Worm (Caenorhabditis elegans) whole organism, L1 larva: Measurements from ENCODE around the gene M04G7.2.

Experiments used
- C04F5.9 ChIP-seq: sonication (generic microtip); optimal IDR thresholded peaks from 2 replicates; lab custom pipeline; 2016; ENCODE audit warnings: missing genetic modification characterization, missing compliant biosample characterization
- C16A3.4 ChIP-seq: fragments of 150-350 bp; optimal IDR thresholded peaks from 2 replicates; lab custom pipeline; 2014; ENCODE audit warnings: missing biosample characterization, missing genetic modification characterization
- C34B4.2 ChIP-seq: sonication (generic microtip); optimal IDR thresholded peaks from 2 replicates; lab custom pipeline; 2017; ENCODE audit warnings: mild to moderate bottlenecking, missing genetic modification characterization, missing compliant biosample characterization
- alr-1 ChIP-seq: fragments of 200-800 bp; sonication (Bioruptor generic); optimal IDR thresholded peaks from 2 replicates; lab custom pipeline; 2018; ENCODE audit warnings: borderline replicate concordance, mild to moderate bottlenecking, missing genetic modification characterization, missing compliant biosample characterization
- aly-2 ChIP-seq: fragments of 150-350 bp; optimal IDR thresholded peaks from 2 replicates; lab custom pipeline; 2014; ENCODE audit warnings: missing biosample characterization, missing genetic modification characterization
- ceh-63 ChIP-seq: fragments of 200-800 bp; sonication (Bioruptor generic); optimal IDR thresholded peaks from 2 replicates; lab custom pipeline; 2018; ENCODE audit warnings: mild to moderate bottlenecking, missing genetic modification characterization, missing compliant biosample characterization
- ceh-8 ChIP-seq: fragments of 200-800 bp; sonication (Bioruptor generic); optimal IDR thresholded peaks from 2 replicates; lab custom pipeline; 2018; ENCODE audit warnings: mild to moderate bottlenecking, missing genetic modification characterization, moderate library complexity, missing compliant biosample characterization
- ceh-82 ChIP-seq, 3 experiments: fragments of 150-350 bp in 1 of 3; sonication (generic microtip) in 2 of 3; optimal IDR thresholded peaks; 2 replicates each; lab custom pipeline; 2014 to 2017; ENCODE audit warnings: missing biosample characterization in 3 of 3, missing genetic modification characterization in 3 of 3
- ces-1 ChIP-seq: fragments of 150-350 bp; optimal IDR thresholded peaks from 2 replicates; lab custom pipeline; 2014; ENCODE audit warnings: missing biosample characterization, missing genetic modification reagents, missing genetic modification characterization
- dsc-1 ChIP-seq: sonication (generic microtip); optimal IDR thresholded peaks from 2 replicates; lab custom pipeline; 2016; ENCODE audit warnings: mild to moderate bottlenecking, missing genetic modification characterization, missing compliant biosample characterization
- efl-1 ChIP-seq, 4 experiments: fragments of 150-350 bp; optimal IDR thresholded peaks in 3 of 4; peaks in 1 of 4; 1 replicate in 1 of 4; 2 replicates in 3 of 4; lab custom pipeline; 2014; ENCODE audit warnings: missing biosample characterization in 2 of 4, missing genetic modification characterization in 2 of 4, missing genetic modification reagents in 2 of 4
- efl-3 ChIP-seq: fragments of 200-800 bp; sonication (Bioruptor generic); optimal IDR thresholded peaks from 2 replicates; lab custom pipeline; 2018; ENCODE audit warnings: mild to moderate bottlenecking, missing genetic modification characterization, missing compliant biosample characterization
- elt-2 ChIP-seq: sonication (generic microtip); optimal IDR thresholded peaks from 2 replicates; lab custom pipeline; 2016; ENCODE audit warnings: missing genetic modification characterization, mild to moderate bottlenecking, inconsistent platforms, missing compliant biosample characterization, missing genetic modification reagents
- fkh-8 ChIP-seq: sonication (generic microtip); optimal IDR thresholded peaks from 2 replicates; lab custom pipeline; 2016; ENCODE audit warnings: mild to moderate bottlenecking, missing genetic modification characterization, missing compliant biosample characterization
- fos-1 ChIP-seq: fragments of 150-350 bp; optimal IDR thresholded peaks from 2 replicates; lab custom pipeline; 2014; ENCODE audit warnings: missing biosample characterization, missing genetic modification characterization
- hpl-2 ChIP-seq: fragments of 150-350 bp; optimal IDR thresholded peaks from 2 replicates; lab custom pipeline; 2014; ENCODE audit warnings: missing biosample characterization, missing genetic modification reagents, missing genetic modification characterization
- irx-1 ChIP-seq: sonication (generic microtip); optimal IDR thresholded peaks from 2 replicates; lab custom pipeline; 2016; ENCODE audit warnings: missing genetic modification characterization, missing compliant biosample characterization
- isw-1 ChIP-seq: fragments of 200-800 bp; sonication (Bioruptor generic); IDR thresholded peaks from 2 replicates; pipeline ENCODE4 v1.3.6; 2022; ENCODE audit warnings: missing genetic modification characterization, missing compliant biosample characterization
- lin-13 ChIP-seq: fragments of 150-350 bp; optimal IDR thresholded peaks from 2 replicates; lab custom pipeline; 2014; ENCODE audit warnings: missing biosample characterization, missing genetic modification reagents, missing genetic modification characterization
- lin-14 ChIP-seq: fragments of 200-800 bp; sonication (Bioruptor generic); optimal IDR thresholded peaks from 2 replicates; lab custom pipeline; 2018; ENCODE audit warnings: mild to moderate bottlenecking, missing genetic modification characterization, moderate library complexity, missing compliant biosample characterization
- lin-39 ChIP-seq: fragments of 150-350 bp; optimal IDR thresholded peaks from 2 replicates; lab custom pipeline; 2014; ENCODE audit warnings: missing biosample characterization, missing genetic modification reagents, missing genetic modification characterization
- lsy-2 ChIP-seq, 2 experiments: fragments of 150-350 bp; optimal IDR thresholded peaks; 2 replicates each; lab custom pipeline; 2014; ENCODE audit warnings: missing biosample characterization in 2 of 2, missing genetic modification characterization in 2 of 2
- mdl-1 ChIP-seq, 2 experiments: fragments of 150-350 bp; optimal IDR thresholded peaks; 2 replicates each; lab custom pipeline; 2014 to 2017; ENCODE audit warnings: missing biosample characterization in 2 of 2, missing genetic modification characterization in 2 of 2, inconsistent platforms in 1 of 2
- mef-2 ChIP-seq: fragments of 150-350 bp; optimal IDR thresholded peaks from 2 replicates; lab custom pipeline; 2014; ENCODE audit warnings: missing biosample characterization, missing genetic modification characterization
- mep-1 ChIP-seq: fragments of 150-350 bp; optimal IDR thresholded peaks from 2 replicates; lab custom pipeline; 2014; ENCODE audit warnings: missing biosample characterization, missing genetic modification characterization
- nhr-20 ChIP-seq: sonication (generic microtip); optimal IDR thresholded peaks from 2 replicates; lab custom pipeline; 2016; ENCODE audit warnings: mild to moderate bottlenecking, missing genetic modification characterization, missing compliant biosample characterization
- nhr-237 ChIP-seq: fragments of 150-350 bp; optimal IDR thresholded peaks from 2 replicates; lab custom pipeline; 2014; ENCODE audit warnings: missing biosample characterization, missing genetic modification characterization
- nhr-47 ChIP-seq: sonication (generic microtip); optimal IDR thresholded peaks from 2 replicates; lab custom pipeline; 2016; ENCODE audit warnings: mild to moderate bottlenecking, missing genetic modification characterization, moderate library complexity, missing compliant biosample characterization
- nhr-84 ChIP-seq: sonication (generic microtip); optimal IDR thresholded peaks from 2 replicates; lab custom pipeline; 2017; ENCODE audit warnings: missing biosample characterization, missing genetic modification characterization
- nhr-85 ChIP-seq: sonication (generic microtip); peaks from one replicate; lab custom pipeline; 2016; ENCODE audit warnings: missing genetic modification characterization, inconsistent platforms, missing compliant biosample characterization
- nhr-90 ChIP-seq: sonication (generic microtip); optimal IDR thresholded peaks from 2 replicates; lab custom pipeline; 2016; ENCODE audit warnings: mild to moderate bottlenecking, missing genetic modification characterization, missing compliant biosample characterization; ENCODE audit not compliant: poor library complexity
- rnt-1 ChIP-seq: sonication (generic microtip); optimal IDR thresholded peaks from 2 replicates; lab custom pipeline; 2016; ENCODE audit warnings: mild to moderate bottlenecking, missing genetic modification characterization, moderate library complexity, missing compliant biosample characterization
- snpc-4 ChIP-seq: fragments of 150-350 bp; optimal IDR thresholded peaks from 2 replicates; lab custom pipeline; 2014; ENCODE audit warnings: missing biosample characterization, missing genetic modification characterization
- snu-23 ChIP-seq: sonication (generic microtip); optimal IDR thresholded peaks from 2 replicates; lab custom pipeline; 2016; ENCODE audit warnings: missing genetic modification characterization, missing compliant biosample characterization
- sox-4 ChIP-seq: sonication (generic microtip); optimal IDR thresholded peaks from 2 replicates; lab custom pipeline; 2016; ENCODE audit warnings: missing genetic modification characterization, missing compliant biosample characterization
- tbx-2 ChIP-seq: sonication (generic microtip); optimal IDR thresholded peaks from 2 replicates; lab custom pipeline; 2016; ENCODE audit warnings: missing genetic modification characterization, missing compliant biosample characterization
- unc-62 ChIP-seq: fragments of 150-350 bp; optimal IDR thresholded peaks from 2 replicates; lab custom pipeline; 2014; ENCODE audit warnings: missing biosample characterization, missing genetic modification reagents, missing genetic modification characterization
- vab-15 ChIP-seq: sonication (generic microtip); optimal IDR thresholded peaks from 2 replicates; lab custom pipeline; 2017; ENCODE audit warnings: missing genotype, mild to moderate bottlenecking, missing genetic modification characterization, missing compliant biosample characterization
- zag-1 ChIP-seq: fragments of 150-350 bp; optimal IDR thresholded peaks from 2 replicates; lab custom pipeline; 2014; ENCODE audit warnings: missing biosample characterization, missing genetic modification characterization
- zip-4 ChIP-seq: fragments of 200-800 bp; sonication (Bioruptor generic); optimal IDR thresholded peaks from 2 replicates; lab custom pipeline; 2018; ENCODE audit warnings: mild to moderate bottlenecking, missing genetic modification characterization, moderate library complexity, missing compliant biosample characterization

M04G7.2 gene

DNA sequence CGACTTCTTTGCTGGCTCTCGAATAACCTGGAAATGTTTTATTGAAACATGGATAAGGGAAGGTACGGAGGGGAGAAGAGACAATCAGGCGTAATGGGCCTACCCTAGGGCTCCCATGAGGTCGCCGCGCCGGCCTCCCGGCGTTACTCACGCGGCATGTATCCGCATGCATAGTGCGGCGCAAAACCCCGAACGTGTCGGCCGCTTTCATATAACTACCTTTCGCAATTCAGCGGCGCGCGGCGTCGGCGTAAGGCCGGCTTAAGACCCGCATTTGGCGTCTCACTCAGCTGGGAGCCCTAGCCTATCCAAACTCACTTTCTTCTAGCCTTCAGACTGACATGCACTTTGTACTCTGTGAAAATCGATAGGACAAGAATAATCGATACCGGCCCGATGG, 1.2 kb upstream of the M04G7.2 start:
- TF ChIP-seq mef-2 (tag; lab: Kevin White, UChicago) (no peak), ceh-63 (GFP tag; lab: Kevin White, UChicago) (no peak), C04F5.9 (tag; lab: Kevin White, UChicago) (no peak), aly-2 (no peak), sox-4 (tag; lab: Kevin White, UChicago) (no peak), vab-15 (no peak), dsc-1 (tag; lab: Kevin White, UChicago) (no peak), efl-1 (optimal IDR thresholded peaks at IDR 0.05; lab: Kevin White, UChicago) (no peak), efl-1 (GFP tag; optimal IDR thresholded peaks at IDR 0.05 in 1 of 2; lab: Kevin White, UChicago) (no peak), zag-1 (tag; lab: Kevin White, UChicago) (no peak), alr-1 (no peak), ces-1 (GFP tag; lab: Kevin White, UChicago) (no peak), ceh-82 (tag; optimal IDR thresholded peaks at IDR 0.05; lab: Kevin White, UChicago) (no peak), snu-23 (no peak), nhr-85 (tag; lab: Kevin White, UChicago) (no peak), tbx-2 (tag; lab: Kevin White, UChicago) (no peak), nhr-47 (tag; lab: Kevin White, UChicago) (no peak)

DNA sequence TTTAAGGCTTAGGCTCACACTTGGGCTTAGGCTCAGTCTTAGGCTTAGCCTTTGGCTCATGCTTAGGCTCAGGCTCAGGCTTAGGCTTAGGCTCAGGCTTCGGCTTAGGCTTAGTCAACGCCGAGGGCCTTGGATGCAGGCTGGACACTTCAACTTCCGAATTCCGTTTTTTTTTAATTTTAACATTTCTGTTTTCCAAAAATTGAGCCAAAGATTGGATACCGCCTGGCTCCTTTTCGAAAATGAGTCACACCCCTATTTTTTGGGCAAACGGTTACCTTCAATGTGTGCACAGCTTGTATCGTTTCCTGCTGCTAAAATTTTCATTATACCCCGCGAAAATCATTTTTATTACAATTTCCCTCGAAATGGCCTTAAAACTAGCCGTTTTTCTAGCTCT, 5.3 kb downstream of the M04G7.2 start, which contains the start of gene M04G7.1:
Gene M04G7.1, plus strand, starts transcription at position 301 of the 400 bp plus-strand sequence.
- TF ChIP-seq lin-13 (GFP tag; lab: Kevin White, UChicago) (no peak), fkh-8 (tag; lab: Kevin White, UChicago) (no peak), ceh-8 (GFP tag; lab: Kevin White, UChicago) (no peak), C34B4.2 (tag; lab: Kevin White, UChicago) (no peak), ceh-63 (GFP tag; lab: Kevin White, UChicago) (no peak), nhr-90 (tag; lab: Kevin White, UChicago) (no peak), nhr-237 (no peak)

- no peak for TF ChIP-seq nhr-20 (tag; lab: Kevin White, UChicago)
- no peak for TF ChIP-seq lin-14 (GFP tag; lab: Kevin White, UChicago)
- TF ChIP-seq efl-3 (GFP tag; lab: Kevin White, UChicago), result no peak
- TF ChIP-seq ceh-82 (tag; optimal IDR thresholded peaks at IDR 0.05; lab: Kevin White, UChicago), result no peak
- TF ChIP-seq hpl-2 (GFP tag; lab: Kevin White, UChicago), result no peak
- no peak for TF ChIP-seq zip-4 (GFP tag; lab: Kevin White, UChicago)
- no peak for TF ChIP-seq lin-39 (tag; lab: Kevin White, UChicago)
- no peak for TF ChIP-seq irx-1 (tag; lab: Kevin White, UChicago)
- no peak for TF ChIP-seq mdl-1 (tag; optimal IDR thresholded peaks at IDR 0.05; lab: Kevin White, UChicago)
- TF ChIP-seq nhr-85 (tag; lab: Kevin White, UChicago), result no peak
- no peak for TF ChIP-seq nhr-84 (tag; lab: Kevin White, UChicago)
- no peak for TF ChIP-seq dsc-1 (tag; lab: Kevin White, UChicago)
- TF ChIP-seq rnt-1 (tag; lab: Kevin White, UChicago), result no peak
- TF ChIP-seq elt-2 (tag; lab: Kevin White, UChicago), result no peak
- TF ChIP-seq C04F5.9 (tag; lab: Kevin White, UChicago), result no peak
- no peak for TF ChIP-seq lsy-2 (tag; optimal IDR thresholded peaks at IDR 0.05; lab: Kevin White, UChicago)
- no peak for TF ChIP-seq snu-23
- no peak for TF ChIP-seq isw-1
- no peak for TF ChIP-seq fos-1 (tag; lab: Kevin White, UChicago)
These were observed 6.0 kb downstream of the M04G7.2 start, which contains the start of the genes Y66H1A.8 and M04G7.5 for ce11 chrIV:454816-455215. TSS of gene Y66H1A.8 (minus strand) at chrIV:454916. TSS of gene M04G7.5 (plus strand) at chrIV:455073.

DNA sequence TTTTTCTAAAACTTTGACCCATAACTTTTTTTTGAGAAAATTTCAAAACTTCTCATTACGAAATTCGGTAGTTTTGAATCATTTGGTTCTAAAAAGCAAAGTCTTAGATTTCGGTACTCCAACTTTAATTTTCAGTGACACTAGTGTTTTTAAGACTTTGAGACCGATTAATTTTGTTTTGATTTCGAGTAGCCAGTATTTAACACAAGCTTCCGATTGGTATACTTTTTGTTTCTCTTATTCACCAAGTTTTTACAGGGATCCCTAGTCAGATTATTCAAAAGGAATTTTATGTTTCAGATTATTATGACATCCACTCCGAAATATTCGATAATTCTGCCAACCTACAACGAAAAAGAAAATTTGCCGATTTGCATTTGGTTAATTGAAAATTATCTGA, 15.5 kb downstream of the M04G7.2 start, which contains the start of gene dpm-1:
Gene dpm-1, plus strand, starts transcription at position 301 of the 400 bp plus-strand sequence.
- no peak for TF ChIP-seq fos-1 (tag; lab: Kevin White, UChicago)
- TF ChIP-seq snpc-4 (tag; lab: Kevin White, UChicago), result no peak
- no peak for TF ChIP-seq mep-1 (tag; lab: Kevin White, UChicago)
- TF ChIP-seq snu-23, result no peak
- TF ChIP-seq ces-1 (GFP tag; lab: Kevin White, UChicago), result no peak
- TF ChIP-seq C16A3.4 (tag; lab: Kevin White, UChicago), result no peak
- TF ChIP-seq unc-62 (GFP tag; lab: Kevin White, UChicago), result no peak
- no peak for TF ChIP-seq dsc-1 (tag; lab: Kevin White, UChicago)
